In the genomic region with DNA sequence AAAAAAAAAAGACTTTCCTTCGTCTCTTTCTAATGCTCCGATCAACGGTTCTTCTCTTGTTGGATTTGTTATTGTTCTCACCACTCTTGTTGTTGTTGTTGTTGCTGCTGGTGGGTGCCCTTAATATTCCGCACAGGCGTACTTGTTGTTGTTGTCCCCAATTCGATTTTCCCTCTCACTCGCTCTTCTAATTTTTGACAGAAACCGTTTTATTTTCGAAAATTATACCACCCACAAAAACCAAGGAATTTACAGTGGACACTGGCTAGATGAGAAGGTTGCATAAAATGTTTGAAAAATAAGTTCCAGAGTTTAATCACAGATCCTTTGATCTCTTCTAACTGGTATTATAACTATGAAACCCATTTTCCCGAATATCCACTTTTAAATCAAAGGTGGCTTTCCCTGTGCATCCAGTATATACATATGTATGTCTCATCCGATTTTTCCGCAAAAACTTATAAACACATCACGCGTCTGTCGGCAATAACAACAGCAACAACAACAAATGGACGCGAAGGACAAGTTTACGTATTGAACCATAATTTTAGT, we compare ENCODE assay signal across 1 fruit fly cellular context.
A peak's percentile ranks its signal among the peaks of the same experiment; 100 is the strongest.
TF ChIP-seq lines count a peak whose summit lies in the region.

No protein-coding gene starts in this region.

TF ChIP-seq in whole organism, embryonic, 481 proteins besides CTCF, POLR2A, EP300 and RAD21 (continued from another document and continues in another):
- TF ChIP-seq nerfin-2 (GFP tag; IDR thresholded peaks at IDR 0.05; lab: Robert Waterston, UW; ENCODE audit: partially characterized antibody) (no peak), CG4730 (GFP tag; IDR thresholded peaks at IDR 0.05; lab: Robert Waterston, UW) (peak; percentile 57), slbo (GFP tag; IDR thresholded peaks at IDR 0.05; lab: Robert Waterston, UW) (peak; percentile 85), CG11560 (tag; IDR thresholded peaks at IDR 0.05; lab: Robert Waterston, UW) (peak; percentile 46; the same call in 1 of the 3 replicates), CG10543 (GFP tag; optimal IDR thresholded peaks at IDR 0.05; lab: Kevin White, UChicago) (no peak), CG33557 (GFP tag; optimal IDR thresholded peaks at IDR 0.05; lab: Kevin White, UChicago) (no peak), CG15011 (GFP tag; optimal IDR thresholded peaks at IDR 0.05; lab: Kevin White, UChicago) (peak; percentile 14), GATAe (GFP tag; conservative IDR thresholded peaks at IDR 0.05; lab: Robert Waterston, UW) (no peak), dmrt11E (tag; optimal IDR thresholded peaks at IDR 0.05; lab: Kevin White, UChicago) (no peak), Ravus (GFP tag; IDR thresholded peaks at IDR 0.05; lab: Robert Waterston, UW) (peak; percentile 38), Meics (GFP tag; optimal IDR thresholded peaks at IDR 0.05; lab: Kevin White, UChicago) (no peak), CG32532 (GFP tag; IDR thresholded peaks at IDR 0.05; lab: Robert Waterston, UW) (peak; percentile 80), Vsx1 (GFP tag; optimal IDR thresholded peaks at IDR 0.05; lab: Kevin White, UChicago) (no peak), Doc2 (GFP tag; IDR thresholded peaks at IDR 0.05; lab: Robert Waterston, UW) (no peak), CG18011 (GFP tag; optimal IDR thresholded peaks at IDR 0.05; lab: Kevin White, UChicago) (no peak), CG13123 (GFP tag; optimal IDR thresholded peaks at IDR 0.05; lab: Kevin White, UChicago) (no peak), sob (GFP tag; IDR thresholded peaks at IDR 0.05; lab: Robert Waterston, UW) (peak; percentile 32; the same call in 1 of the 2 replicates), vnd (GFP tag; IDR thresholded peaks at IDR 0.05; lab: Robert Waterston, UW; ENCODE audit: partially characterized antibody) (no peak), CG15269 (tag; optimal IDR thresholded peaks at IDR 0.05; lab: Kevin White, UChicago) (peak; percentile 70), CG10321 (GFP tag; IDR thresholded peaks at IDR 0.05; lab: Robert Waterston, UW) (no peak), CG12659 (GFP tag; optimal IDR thresholded peaks at IDR 0.05; lab: Kevin White, UChicago) (no peak), CG30431 (GFP tag; optimal IDR thresholded peaks at IDR 0.05; lab: Kevin White, UChicago) (no peak), pfk (GFP tag; optimal IDR thresholded peaks at IDR 0.05; lab: Kevin White, UChicago) (no peak), Hr3 (GFP tag; optimal IDR thresholded peaks at IDR 0.05; lab: Kevin White, UChicago) (no peak), Optix (GFP tag; IDR thresholded peaks at IDR 0.05; lab: Robert Waterston, UW) (no peak), HLHmδ (GFP tag; optimal IDR thresholded peaks at IDR 0.05; lab: Kevin White, UChicago) (no peak), tin (GFP tag; optimal IDR thresholded peaks at IDR 0.05; lab: Kevin White, UChicago) (no peak), gsb-n (tag; optimal IDR thresholded peaks at IDR 0.05; lab: Kevin White, UChicago) (no peak), CG14014 (GFP tag; IDR thresholded peaks at IDR 0.05; lab: Robert Waterston, UW) (peak; percentile 50; the same call in 1 of the 2 replicates), p53 (GFP tag; optimal IDR thresholded peaks at IDR 0.05; lab: Kevin White, UChicago) (no peak), nmo (GFP tag; optimal IDR thresholded peaks at IDR 0.05; lab: Kevin White, UChicago) (no peak), dimm (GFP tag; IDR thresholded peaks at IDR 0.05; lab: Robert Waterston, UW) (no peak), CG6689 (GFP tag; IDR thresholded peaks at IDR 0.05; lab: Robert Waterston, UW) (peak; percentile 53), trh (GFP tag; optimal IDR thresholded peaks at IDR 0.05; lab: Kevin White, UChicago) (no peak), pho (GFP tag; optimal IDR thresholded peaks at IDR 0.05; lab: Kevin White, UChicago) (no peak), CG14965 (GFP tag; optimal IDR thresholded peaks at IDR 0.05; lab: Kevin White, UChicago; ENCODE audit: borderline replicate concordance) (no peak), BtbVII (GFP tag; optimal IDR thresholded peaks at IDR 0.05; lab: Kevin White, UChicago) (no peak), CG3065 (GFP tag; optimal IDR thresholded peaks at IDR 0.05; lab: Kevin White, UChicago) (no peak), NfI (GFP tag; optimal IDR thresholded peaks at IDR 0.05; lab: Kevin White, UChicago) (peak; percentile 31), vfl (GFP tag; optimal IDR thresholded peaks at IDR 0.05; lab: Kevin White, UChicago) (no peak), Fer3 (tag; optimal IDR thresholded peaks at IDR 0.05; lab: Kevin White, UChicago) (peak; percentile 57), run (tag; optimal IDR thresholded peaks at IDR 0.05; lab: Kevin White, UChicago) (no peak), fd3F (GFP tag; optimal IDR thresholded peaks at IDR 0.05; lab: Kevin White, UChicago) (peak; percentile 46), CG12155 (GFP tag; optimal IDR thresholded peaks at IDR 0.05; lab: Kevin White, UChicago) (no peak), CG6854 (GFP tag; optimal IDR thresholded peaks at IDR 0.05; lab: Kevin White, UChicago) (no peak), CG2889 (GFP tag; IDR thresholded peaks at IDR 0.05; lab: Robert Waterston, UW) (peak; percentile 48; the same call in 1 of the 3 replicates), CG9609 (GFP tag; optimal IDR thresholded peaks at IDR 0.05; lab: Kevin White, UChicago) (peak; percentile 47), CG4854 (GFP tag; optimal IDR thresholded peaks at IDR 0.05; lab: Kevin White, UChicago) (no peak), slp2 (GFP tag; optimal IDR thresholded peaks at IDR 0.05; lab: Kevin White, UChicago) (no peak), Oaz (GFP tag; IDR thresholded peaks at IDR 0.05; lab: Robert Waterston, UW) (peak; percentile 57), croc (GFP tag; conservative IDR thresholded peaks at IDR 0.05; lab: Robert Waterston, UW) (no peak), repo (GFP tag; optimal IDR thresholded peaks at IDR 0.05; lab: Kevin White, UChicago) (no peak), Camta (GFP tag; optimal IDR thresholded peaks at IDR 0.05; lab: Kevin White, UChicago) (no peak), H15 (GFP tag; IDR thresholded peaks at IDR 0.05; lab: Robert Waterston, UW) (no peak), CG43689 (GFP tag; IDR thresholded peaks at IDR 0.05; lab: Robert Waterston, UW) (no peak), corto (GFP tag; optimal IDR thresholded peaks at IDR 0.05; lab: Kevin White, UChicago) (no peak), CG33213 (GFP tag; optimal IDR thresholded peaks at IDR 0.05; lab: Kevin White, UChicago) (no peak), amos (GFP tag; IDR thresholded peaks at IDR 0.05; lab: Robert Waterston, UW; ENCODE audit: partially characterized antibody) (no peak), sens (GFP tag; lab: Kevin White, UChicago) (peak; percentile 77), Rfx (GFP tag; IDR thresholded peaks at IDR 0.05; lab: Robert Waterston, UW) (peak; percentile 87), prd (optimal IDR thresholded peaks at IDR 0.05; lab: Kevin White, UChicago) (no peak), prd (GFP tag; IDR thresholded peaks at IDR 0.05; lab: Robert Waterston, UW) (peak; percentile 49; the same call in 2 of the 3 replicates), hkb (optimal IDR thresholded peaks at IDR 0.05; lab: Kevin White, UChicago) (no peak), hkb (GFP tag; IDR thresholded peaks at IDR 0.05; lab: Robert Waterston, UW) (peak; percentile 56; the same call in 1 of the 2 replicates), Gsc (GFP tag; IDR thresholded peaks at IDR 0.05; lab: Robert Waterston, UW) (no peak), dmrt99B (tag; optimal IDR thresholded peaks at IDR 0.05; lab: Kevin White, UChicago) (no peak), Six4 (GFP tag; optimal IDR thresholded peaks at IDR 0.05; lab: Kevin White, UChicago) (no peak), lola (GFP tag; optimal IDR thresholded peaks at IDR 0.05; lab: Kevin White, UChicago) (no peak), ftz-f1 (GFP tag; optimal IDR thresholded peaks at IDR 0.05; lab: Kevin White, UChicago) (no peak), sisA (GFP tag; IDR thresholded peaks at IDR 0.05; lab: Robert Waterston, UW) (peak; percentile 64), Ptx1 (GFP tag; IDR thresholded peaks at IDR 0.05; lab: Robert Waterston, UW) (peak; percentile 78), CG11723 (GFP tag; optimal IDR thresholded peaks at IDR 0.05; lab: Kevin White, UChicago) (no peak), CG12071 (GFP tag; optimal IDR thresholded peaks at IDR 0.05; lab: Kevin White, UChicago) (no peak), CG14667 (GFP tag; IDR thresholded peaks at IDR 0.05; lab: Robert Waterston, UW) (peak; percentile 29; the same call in 1 of the 2 replicates), mirr (GFP tag; optimal IDR thresholded peaks at IDR 0.05; lab: Kevin White, UChicago) (no peak), oc (tag; optimal IDR thresholded peaks at IDR 0.05; lab: Kevin White, UChicago) (no peak), fd64A (GFP tag; optimal IDR thresholded peaks at IDR 0.05; lab: Kevin White, UChicago) (no peak), btn (GFP tag; optimal IDR thresholded peaks at IDR 0.05; lab: Kevin White, UChicago) (no peak), pzg (GFP tag; optimal IDR thresholded peaks at IDR 0.05; lab: Kevin White, UChicago) (no peak), mam (GFP tag; optimal IDR thresholded peaks at IDR 0.05; lab: Kevin White, UChicago) (peak; percentile 19), CG16863 (GFP tag; optimal IDR thresholded peaks at IDR 0.05; lab: Kevin White, UChicago) (no peak), bcd (GFP tag; optimal IDR thresholded peaks at IDR 0.05; lab: Kevin White, UChicago) (peak; percentile 20), org-1 (GFP tag; optimal IDR thresholded peaks at IDR 0.05; lab: Kevin White, UChicago) (no peak), Dip3 (GFP tag; optimal IDR thresholded peaks at IDR 0.05; lab: Kevin White, UChicago) (peak; percentile 19), Opbp (GFP tag; IDR thresholded peaks at IDR 0.05; lab: Robert Waterston, UW; ENCODE audit: partially characterized antibody) (no peak), pita (GFP tag; optimal IDR thresholded peaks at IDR 0.05; lab: Kevin White, UChicago) (no peak), sc (optimal IDR thresholded peaks at IDR 0.05; lab: Kevin White, UChicago) (no peak), sc (GFP tag; optimal IDR thresholded peaks at IDR 0.05; lab: Kevin White, UChicago) (no peak), HmgD (GFP tag; optimal IDR thresholded peaks at IDR 0.05; lab: Kevin White, UChicago) (no peak), Blimp-1 (GFP tag; optimal IDR thresholded peaks at IDR 0.05; lab: Kevin White, UChicago) (no peak), crol (GFP tag; IDR thresholded peaks at IDR 0.05; lab: Robert Waterston, UW) (no peak), CG10209 (GFP tag; optimal IDR thresholded peaks at IDR 0.05; lab: Kevin White, UChicago) (no peak), chinmo (GFP tag; IDR thresholded peaks at IDR 0.05; lab: Robert Waterston, UW; ENCODE audit: partially characterized antibody) (no peak), HHEX (GFP tag; optimal IDR thresholded peaks at IDR 0.05; lab: Kevin White, UChicago) (no peak), B-H2 (GFP tag; optimal IDR thresholded peaks at IDR 0.05; lab: Kevin White, UChicago) (peak; percentile 7), Sry-β (GFP tag; optimal IDR thresholded peaks at IDR 0.05; lab: Kevin White, UChicago) (no peak), da (GFP tag; optimal IDR thresholded peaks at IDR 0.05; lab: Kevin White, UChicago) (no peak), CG13894 (tag; optimal IDR thresholded peaks at IDR 0.05; lab: Kevin White, UChicago) (no peak), Ada2b (GFP tag; IDR thresholded peaks at IDR 0.05; lab: Robert Waterston, UW) (peak; percentile 81), grau (tag; optimal IDR thresholded peaks at IDR 0.05; lab: Kevin White, UChicago) (peak; percentile 86), jigr1 (GFP tag; IDR thresholded peaks at IDR 0.05; lab: Robert Waterston, UW) (no peak), pnt (GFP tag; optimal IDR thresholded peaks at IDR 0.05; lab: Kevin White, UChicago) (peak; percentile 17), CG4424 (GFP tag; optimal IDR thresholded peaks at IDR 0.05; lab: Kevin White, UChicago) (no peak), sr (GFP tag; IDR thresholded peaks at IDR 0.05; lab: Robert Waterston, UW) (peak; percentile 58; the same call in 2 of the 3 replicates), Chrac-16 (GFP tag; optimal IDR thresholded peaks at IDR 0.05; lab: Kevin White, UChicago) (no peak), shn (GFP tag; optimal IDR thresholded peaks at IDR 0.05; lab: Kevin White, UChicago) (no peak), Poxn (GFP tag; IDR thresholded peaks at IDR 0.05; lab: Robert Waterston, UW) (no peak; the same call in 1 of the 2 replicates), Max (GFP tag; optimal IDR thresholded peaks at IDR 0.05; lab: Kevin White, UChicago) (no peak), sim (GFP tag; IDR thresholded peaks at IDR 0.05; lab: Robert Waterston, UW) (no peak), CG2712 (tag; optimal IDR thresholded peaks at IDR 0.05; lab: Kevin White, UChicago) (no peak), CG9727 (GFP tag; optimal IDR thresholded peaks at IDR 0.05; lab: Kevin White, UChicago) (no peak), CG7372 (GFP tag; IDR thresholded peaks at IDR 0.05; lab: Robert Waterston, UW) (peak; percentile 19; the same call in 1 of the 2 replicates), Trl (optimal IDR thresholded peaks at IDR 0.05; lab: Kevin White, UChicago) (no peak), Trl (GFP tag; optimal IDR thresholded peaks at IDR 0.05; lab: Kevin White, UChicago) (peak; percentile 1), stwl (tag; optimal IDR thresholded peaks at IDR 0.05; lab: Kevin White, UChicago) (no peak), fd96Cb (tag; optimal IDR thresholded peaks at IDR 0.05; lab: Kevin White, UChicago) (peak; percentile 32), Lim3 (GFP tag; IDR thresholded peaks at IDR 0.05; lab: Robert Waterston, UW) (no peak), ash1 (GFP tag; optimal IDR thresholded peaks at IDR 0.05; lab: Kevin White, UChicago) (no peak), CG7928 (GFP tag; optimal IDR thresholded peaks at IDR 0.05; lab: Kevin White, UChicago) (no peak), wdn (GFP tag; IDR thresholded peaks at IDR 0.05; lab: Robert Waterston, UW) (peak; percentile 57), CG11504 (tag; optimal IDR thresholded peaks at IDR 0.05; lab: Kevin White, UChicago) (no peak), CG17912 (GFP tag; optimal IDR thresholded peaks at IDR 0.05; lab: Kevin White, UChicago) (no peak), CG7786 (GFP tag; optimal IDR thresholded peaks at IDR 0.05; lab: Kevin White, UChicago) (peak; percentile 16), crc (GFP tag; optimal IDR thresholded peaks at IDR 0.05; lab: Kevin White, UChicago) (no peak), Dref (GFP tag; IDR thresholded peaks at IDR 0.05; lab: Robert Waterston, UW) (no peak), vvl (GFP tag; IDR thresholded peaks at IDR 0.05; lab: Robert Waterston, UW) (peak; percentile 75), CHES-1-like (GFP tag; optimal IDR thresholded peaks at IDR 0.05; lab: Kevin White, UChicago) (no peak), CG4617 (GFP tag; optimal IDR thresholded peaks at IDR 0.05; lab: Kevin White, UChicago; ENCODE audit: borderline replicate concordance) (no peak), tap (tag; optimal IDR thresholded peaks at IDR 0.05; lab: Kevin White, UChicago) (no peak), CG7987 (GFP tag; optimal IDR thresholded peaks at IDR 0.05; lab: Kevin White, UChicago) (no peak)
